Fruit fly (Drosophila melanogaster) S2 (cell line): ENCODE results near the gene CG10802.

Source experiments
- CG8478 ChIP-seq: fragments of >200 bp; optimal IDR thresholded peaks from 2 replicates; lab custom pipeline; 2018
- CTCF ChIP-seq, 2 experiments: fragments of >200 bp; optimal IDR thresholded peaks; 2 replicates each; lab custom pipeline; 2018

dm6 chrX:3504251-3504650, 21.5 kb downstream of the CG10802 start:
- no peak for TF ChIP-seq CG8478 (lab: Kevin White, UChicago)
- TF ChIP-seq CTCF (optimal IDR thresholded peaks at IDR 0.05; lab: Kevin White, UChicago), result no peak
